Fruit fly (Drosophila melanogaster) whole organism, prepupa: ENCODE data around the gene Rbbp5.
A peak's percentile ranks its signal among the peaks of the same experiment; 100 is the strongest.

Experiments
- CG11294 ChIP-seq: fragments of 200-800 bp; sonication (Bioruptor generic); IDR thresholded peaks from 2 replicates; pipeline ENCODE4 v1.3.6; 2022; ENCODE audit warnings: missing biosample characterization, missing genetic modification characterization
- CG11902 ChIP-seq: fragments of 200-800 bp; sonication (Bioruptor generic); optimal IDR thresholded peaks from 3 replicates; lab custom pipeline; 2016; ENCODE audit warnings: missing biosample characterization, missing genetic modification characterization
- CG15336 ChIP-seq: fragments of 200-800 bp; sonication (Bioruptor generic); IDR thresholded peaks from 2 replicates; pipeline ENCODE4 v1.3.6; 2022; ENCODE audit warnings: missing biosample characterization, missing genetic modification characterization
- CG1621 ChIP-seq: fragments of 200-800 bp; sonication (Bioruptor generic); optimal IDR thresholded peaks from 3 replicates; lab custom pipeline; 2018; ENCODE audit warnings: missing biosample characterization, mild to moderate bottlenecking, missing genetic modification characterization
- CG3032 ChIP-seq: fragments of 200-800 bp; optimal IDR thresholded peaks from 2 replicates; lab custom pipeline; 2019; ENCODE audit warnings: missing biosample characterization, mild to moderate bottlenecking, missing genetic modification characterization, moderate library complexity
- CG31627 ChIP-seq: fragments of 200-800 bp; sonication (Bioruptor generic); optimal IDR thresholded peaks from 3 replicates; lab custom pipeline; 2016; ENCODE audit warnings: missing biosample characterization, missing genetic modification characterization
- CG32006 ChIP-seq: fragments of 200-800 bp; sonication (Bioruptor generic); optimal IDR thresholded peaks from 3 replicates; lab custom pipeline; 2017; ENCODE audit warnings: missing biosample characterization, mild to moderate bottlenecking, missing genetic modification characterization
- CG3919 ChIP-seq: fragments of 200-800 bp; sonication (Bioruptor generic); optimal IDR thresholded peaks from 3 replicates; lab custom pipeline; 2016; ENCODE audit warnings: missing biosample characterization, missing genetic modification characterization
- CG6163 ChIP-seq: fragments of 200-800 bp; sonication (Bioruptor generic); IDR thresholded peaks from 3 replicates; pipeline ENCODE4 v1.3.6; 2022; ENCODE audit warnings: missing biosample characterization, missing genetic modification characterization
- CG6276 ChIP-seq: fragments of 200-800 bp; sonication (Bioruptor generic); optimal IDR thresholded peaks from 2 replicates; lab custom pipeline; 2017; ENCODE audit warnings: missing biosample characterization, mild to moderate bottlenecking, missing genetic modification characterization
- CG6792 ChIP-seq: fragments of 200-800 bp; sonication (Bioruptor generic); optimal IDR thresholded peaks from 3 replicates; lab custom pipeline; 2016; ENCODE audit warnings: missing biosample characterization, missing genetic modification characterization
- CG6808 ChIP-seq: fragments of 200-800 bp; sonication (Bioruptor generic); optimal IDR thresholded peaks from 3 replicates; lab custom pipeline; 2017; ENCODE audit warnings: missing biosample characterization, missing genetic modification characterization, mild to moderate bottlenecking, moderate library complexity, missing genetic modification reagents
- CG6854 ChIP-seq: fragments of 200-800 bp; sonication (Bioruptor generic); optimal IDR thresholded peaks from 2 replicates; lab custom pipeline; 2017; ENCODE audit warnings: missing biosample characterization, mild to moderate bottlenecking, missing genetic modification characterization
- CG7368 ChIP-seq: fragments of 200-800 bp; sonication (Bioruptor generic); optimal IDR thresholded peaks from 3 replicates; lab custom pipeline; 2016; ENCODE audit warnings: missing biosample characterization, missing genetic modification characterization
- CG8632 ChIP-seq: fragments of 200-800 bp; sonication (Bioruptor generic); optimal IDR thresholded peaks from 3 replicates; lab custom pipeline; 2016; ENCODE audit warnings: missing biosample characterization, missing genetic modification characterization
- Eip75B ChIP-seq: fragments of 200-800 bp; sonication (Bioruptor generic); optimal IDR thresholded peaks from 3 replicates; lab custom pipeline; 2016; ENCODE audit warnings: missing biosample characterization, missing genetic modification characterization
- Eip78C ChIP-seq: fragments of 200-800 bp; sonication (Bioruptor generic); peaks from one replicate; lab custom pipeline; 2016; ENCODE audit warnings: missing biosample characterization, missing genetic modification characterization
- Ets21C ChIP-seq: fragments of 200-800 bp; sonication (Bioruptor generic); optimal IDR thresholded peaks from 3 replicates; lab custom pipeline; 2016; ENCODE audit warnings: missing biosample characterization, missing genetic modification characterization
- Gug ChIP-seq: fragments of 200-800 bp; sonication (Bioruptor generic); IDR thresholded peaks from 2 replicates; pipeline ENCODE4 v1.3.6; 2022; ENCODE audit warnings: missing biosample characterization, missing genetic modification characterization
- Hr38 ChIP-seq: sonication (Bioruptor generic); optimal IDR thresholded peaks from 2 replicates; lab custom pipeline; 2016; ENCODE audit warnings: missing biosample characterization, missing genetic modification characterization
- Hr39 ChIP-seq: fragments of 200-800 bp; sonication (Bioruptor generic); optimal IDR thresholded peaks from 2 replicates; lab custom pipeline; 2016; ENCODE audit warnings: missing biosample characterization, missing genetic modification characterization
- Hr4 ChIP-seq: fragments of 200-800 bp; sonication (Bioruptor generic); optimal IDR thresholded peaks from 3 replicates; lab custom pipeline; 2016; ENCODE audit warnings: missing biosample characterization, missing genetic modification characterization
- Met ChIP-seq: fragments of 200-800 bp; sonication (Bioruptor generic); optimal IDR thresholded peaks from 3 replicates; lab custom pipeline; 2016; ENCODE audit warnings: missing biosample characterization, missing genetic modification characterization
- OdsH ChIP-seq: fragments of 200-800 bp; sonication (Bioruptor generic); optimal IDR thresholded peaks from 3 replicates; lab custom pipeline; 2016; ENCODE audit warnings: missing biosample characterization, missing genetic modification characterization
- Sox102F ChIP-seq: fragments of 200-800 bp; sonication (Bioruptor generic); optimal IDR thresholded peaks from 2 replicates; lab custom pipeline; 2016; ENCODE audit warnings: missing biosample characterization, mild to moderate bottlenecking, missing genetic modification characterization
- Sox14 ChIP-seq: fragments of 200-800 bp; sonication (Bioruptor generic); optimal IDR thresholded peaks from 3 replicates; lab custom pipeline; 2016; ENCODE audit warnings: missing biosample characterization, missing genetic modification characterization
- Sox15 ChIP-seq: fragments of 200-800 bp; sonication (Bioruptor generic); optimal IDR thresholded peaks from 3 replicates; lab custom pipeline; 2016; ENCODE audit warnings: missing biosample characterization, missing genetic modification characterization
- achi ChIP-seq: fragments of 200-800 bp; sonication (Bioruptor generic); optimal IDR thresholded peaks from 3 replicates; lab custom pipeline; 2016; ENCODE audit warnings: missing biosample characterization, missing genetic modification characterization
- cyc ChIP-seq: fragments of 200-800 bp; sonication (Bioruptor generic); optimal IDR thresholded peaks from 3 replicates; lab custom pipeline; 2016; ENCODE audit warnings: missing biosample characterization, missing genetic modification characterization
- dac ChIP-seq: fragments of 200-800 bp; sonication (Bioruptor generic); optimal IDR thresholded peaks from 2 replicates; lab custom pipeline; 2017; ENCODE audit warnings: missing biosample characterization, mild to moderate bottlenecking, missing genetic modification characterization
- eg ChIP-seq: fragments of 200-800 bp; sonication (Bioruptor generic); IDR thresholded peaks from 3 replicates; pipeline ENCODE4 v1.3.6; 2022; ENCODE audit warnings: missing biosample characterization, missing genetic modification characterization
- esn ChIP-seq: fragments of 200-800 bp; sonication (Bioruptor generic); optimal IDR thresholded peaks from 2 replicates; lab custom pipeline; 2016; ENCODE audit warnings: missing biosample characterization, mild to moderate bottlenecking, missing genetic modification characterization, moderate library complexity
- fkh ChIP-seq: fragments of 200-800 bp; sonication (Bioruptor generic); optimal IDR thresholded peaks from 3 replicates; lab custom pipeline; 2017; ENCODE audit warnings: missing biosample characterization, mild to moderate bottlenecking, missing genetic modification characterization, moderate library complexity
- lz ChIP-seq: fragments of 200-800 bp; sonication (Bioruptor generic); optimal IDR thresholded peaks from 3 replicates; lab custom pipeline; 2016; ENCODE audit warnings: missing biosample characterization, missing genetic modification characterization
- net ChIP-seq: fragments of 200-800 bp; sonication (Bioruptor generic); optimal IDR thresholded peaks from 3 replicates; lab custom pipeline; 2016; ENCODE audit warnings: missing biosample characterization, missing genetic modification characterization
- salr ChIP-seq, 2 experiments: fragments of 200-800 bp; sonication (Bioruptor generic); optimal IDR thresholded peaks; 3 replicates each; lab custom pipeline; 2016 to 2018; ENCODE audit warnings: missing biosample characterization in 2 of 2, missing genetic modification characterization in 2 of 2, mild to moderate bottlenecking in 1 of 2
- ss ChIP-seq, 2 experiments: fragments of 200-800 bp; sonication (Bioruptor generic); optimal IDR thresholded peaks; 2 replicates in 1 of 2; 3 replicates in 1 of 2; lab custom pipeline; 2017 to 2018; ENCODE audit warnings: mild to moderate bottlenecking in 2 of 2, missing biosample characterization in 2 of 2, missing genetic modification characterization in 2 of 2, moderate library complexity in 1 of 2
- topi ChIP-seq: fragments of 200-800 bp; sonication (Bioruptor generic); optimal IDR thresholded peaks from 3 replicates; lab custom pipeline; 2016; ENCODE audit warnings: missing biosample characterization, missing genetic modification characterization
- vri ChIP-seq: fragments of 200-800 bp; sonication (Bioruptor generic); optimal IDR thresholded peaks from 3 replicates; lab custom pipeline; 2016; ENCODE audit warnings: missing biosample characterization, mild to moderate bottlenecking, missing genetic modification characterization

Rbbp5 gene

DNA sequence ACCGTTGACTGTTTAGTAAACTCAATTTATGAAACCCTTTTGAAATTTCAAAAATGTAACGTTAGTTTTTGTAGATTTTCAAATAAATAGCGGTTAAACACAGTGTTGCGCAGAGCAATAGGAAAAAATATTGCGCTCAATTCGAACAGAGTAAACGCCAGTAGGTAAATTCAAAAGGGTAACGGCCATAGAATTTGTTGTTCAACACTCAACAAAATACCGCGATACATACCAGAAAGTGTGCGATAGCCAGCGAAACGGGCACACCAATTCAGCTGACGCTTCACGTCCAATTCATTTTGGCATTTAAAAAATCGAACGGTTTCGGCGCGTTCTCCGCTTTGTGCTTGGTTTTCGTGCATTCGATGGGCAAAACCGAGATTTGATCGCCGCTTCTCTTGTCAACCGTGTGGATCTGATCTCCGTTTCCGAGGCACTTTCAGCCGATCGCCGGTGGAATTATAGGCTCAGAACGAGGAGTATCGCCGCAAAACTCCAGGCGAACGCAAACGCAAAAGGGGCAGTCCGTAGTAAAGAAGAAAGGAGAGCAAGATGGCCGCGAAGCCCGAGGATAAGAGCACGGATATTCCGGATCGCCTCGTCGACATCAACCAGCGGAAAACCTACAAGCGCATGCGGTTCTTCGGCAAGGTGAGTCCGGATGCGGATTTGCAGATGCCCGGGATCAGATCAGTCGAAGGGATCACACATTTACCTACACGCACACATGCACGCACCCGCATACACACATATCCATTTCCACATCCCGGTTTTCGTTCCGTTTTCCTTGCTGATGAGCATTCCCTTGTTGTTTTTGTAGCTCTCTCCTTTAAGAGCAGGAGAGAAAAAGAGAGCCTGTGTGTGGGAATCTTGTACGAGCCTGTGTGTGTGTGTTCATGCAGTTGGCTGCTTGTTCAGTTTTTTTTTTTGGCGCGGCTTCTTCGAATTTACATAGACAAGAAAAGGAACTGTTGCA is 37.7 kb downstream of the Rbbp5 start:
- TF ChIP-seq CG1621 = peak; percentile 80
- TF ChIP-seq CG6276 = no peak
- TF ChIP-seq Eip78C (GFP tag; lab: Kevin White, UChicago) = peak; percentile 61
- TF ChIP-seq OdsH (GFP tag; lab: Kevin White, UChicago) = no peak
- TF ChIP-seq Ets21C (GFP tag; lab: Kevin White, UChicago) = no peak
- peak; percentile 23 for TF ChIP-seq topi (GFP tag; lab: Kevin White, UChicago)
- TF ChIP-seq achi = peak; percentile 63
- peak; percentile 36 for TF ChIP-seq cyc (GFP tag; lab: Kevin White, UChicago)
- peak; percentile 27 for TF ChIP-seq CG31627 (GFP tag; lab: Kevin White, UChicago)
- no peak for TF ChIP-seq Sox102F (GFP tag; lab: Kevin White, UChicago)
- no peak for TF ChIP-seq Hr38 (GFP tag; lab: Kevin White, UChicago)
- TF ChIP-seq dac (GFP tag; lab: Kevin White, UChicago) = no peak
- TF ChIP-seq Sox14 (GFP tag; lab: Kevin White, UChicago) = peak; percentile 47
- peak; percentile 11 for TF ChIP-seq CG3032 (tag; lab: Kevin White, UChicago)
- TF ChIP-seq esn = peak; percentile 33
- no peak for TF ChIP-seq ss (GFP tag; optimal IDR thresholded peaks at IDR 0.05; lab: Kevin White, UChicago)
- TF ChIP-seq lz (GFP tag; lab: Kevin White, UChicago) = peak; percentile 19

DNA sequence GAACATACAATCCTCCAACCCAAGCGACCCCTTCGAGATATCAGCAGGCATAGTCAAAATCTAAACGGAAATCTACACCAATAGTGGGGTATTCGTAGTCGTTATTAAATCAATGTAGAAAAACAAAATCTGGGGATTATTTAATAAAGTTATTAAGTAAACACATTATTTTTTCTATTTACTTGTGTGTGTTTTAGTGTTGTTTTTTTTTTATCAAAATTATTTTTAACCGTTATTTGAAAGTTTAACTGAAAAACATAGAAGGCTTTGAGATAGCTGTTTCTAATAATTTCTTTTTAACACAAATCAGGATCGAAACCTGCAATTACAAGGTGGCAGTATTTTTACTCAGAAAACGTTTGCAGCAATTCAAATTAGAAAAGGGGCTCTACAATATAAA is 38.4 kb downstream of the Rbbp5 start, which contains the start of gene polo:
TSS of gene polo (plus strand) at position 301 of the 400 bp plus-strand sequence.
- TF ChIP-seq CG6854 = no peak
- no peak for TF ChIP-seq Sox15 (GFP tag; lab: Kevin White, UChicago)
- TF ChIP-seq CG8632 (GFP tag; lab: Kevin White, UChicago) = no peak
- no peak for TF ChIP-seq Sox14 (GFP tag; lab: Kevin White, UChicago)
- no peak for TF ChIP-seq CG6808 (GFP tag; lab: Kevin White, UChicago)
- TF ChIP-seq salr (GFP tag; optimal IDR thresholded peaks at IDR 0.05; lab: Kevin White, UChicago) = no peak
- no peak for TF ChIP-seq Ets21C (GFP tag; lab: Kevin White, UChicago)
- TF ChIP-seq, all 60 proteins: peak for 0

dm6 chr3L:20306142-20306541 is 41.6 kb downstream of the Rbbp5 start, which contains the start of gene CG32225:
TSS of gene CG32225 (minus strand) at chr3L:20306283.
- TF ChIP-seq CG31627 (GFP tag; lab: Kevin White, UChicago) (no peak), Sox102F (GFP tag; lab: Kevin White, UChicago) (no peak), achi (no peak), eg (no peak; the same call in 2 of the 3 replicates), Sox15 (GFP tag; lab: Kevin White, UChicago) (no peak), Sox14 (GFP tag; lab: Kevin White, UChicago) (no peak), CG15336 (GFP tag; lab: Robert Waterston, UW) (no peak), CG6792 (GFP tag; lab: Kevin White, UChicago) (no peak), OdsH (GFP tag; lab: Kevin White, UChicago) (no peak), Hr4 (GFP tag; lab: Kevin White, UChicago) (peak; percentile 6), CG7368 (GFP tag; lab: Kevin White, UChicago) (peak; percentile 31), Eip78C (GFP tag; lab: Kevin White, UChicago) (peak; percentile 47), esn (no peak), CG6854 (no peak), CG3919 (no peak), topi (GFP tag; lab: Kevin White, UChicago) (no peak)

DNA sequence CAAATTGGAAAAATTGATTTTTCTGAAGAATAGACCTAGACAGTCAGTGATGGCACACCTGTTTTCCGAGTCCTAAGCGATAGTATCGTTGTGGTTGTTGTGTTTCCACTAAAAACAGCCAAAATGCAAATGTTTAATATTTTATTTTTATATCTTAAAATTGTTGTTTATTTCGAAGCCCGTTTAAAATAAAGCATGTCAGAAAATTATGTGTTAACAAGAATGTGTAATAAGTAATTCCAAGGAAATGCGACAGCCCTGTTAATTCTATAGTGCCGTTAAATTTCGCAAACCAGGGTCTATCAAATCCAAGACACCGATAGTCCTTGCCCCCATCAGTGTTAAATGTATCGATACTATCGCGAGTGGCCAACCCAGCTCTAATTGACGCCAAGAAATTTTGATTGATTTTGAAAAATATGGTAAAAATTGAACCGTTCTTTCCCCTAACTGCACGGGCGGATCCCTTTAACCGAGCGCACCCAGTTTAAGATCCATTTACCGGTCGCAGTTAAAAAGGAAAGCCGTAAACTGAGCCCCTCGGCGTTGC is 45.6 kb downstream of the Rbbp5 start, which contains the start of gene Pex23:
TSS of gene Pex23 (minus strand) at position 61 of the 550 bp plus-strand sequence.
- TF ChIP-seq CG11294 = peak; percentile 58; the same call in 1 of the 2 replicates
- 0 out of 2 replicates have a peak, but pooled peaks have one; percentile 46 for TF ChIP-seq CG15336 (GFP tag; lab: Robert Waterston, UW)
- TF ChIP-seq Hr4 (GFP tag; lab: Kevin White, UChicago) = no peak
- TF ChIP-seq CG3919 = peak; percentile 72
- peak; percentile 82 for TF ChIP-seq cyc (GFP tag; lab: Kevin White, UChicago)
- no peak for TF ChIP-seq CG1621
- peak; percentile 74 for TF ChIP-seq Ets21C (GFP tag; lab: Kevin White, UChicago)
- peak; percentile 76 for TF ChIP-seq Sox15 (GFP tag; lab: Kevin White, UChicago)
- TF ChIP-seq Eip75B (GFP tag; lab: Kevin White, UChicago) = no peak
- TF ChIP-seq Gug = peak; percentile 70; the same call in 1 of the 2 replicates
- peak; percentile 76 for TF ChIP-seq CG6163 (GFP tag; lab: Robert Waterston, UW)
- no peak for TF ChIP-seq dac (GFP tag; lab: Kevin White, UChicago)
- no peak for TF ChIP-seq Sox14 (GFP tag; lab: Kevin White, UChicago)
- no peak for TF ChIP-seq Met
- no peak for TF ChIP-seq CG6276
- TF ChIP-seq CG7368 (GFP tag; lab: Kevin White, UChicago) = peak; percentile 36
- peak; percentile 69 for TF ChIP-seq CG11902 (GFP tag; lab: Kevin White, UChicago)
- no peak for TF ChIP-seq CG6854
- peak; percentile 81 for TF ChIP-seq Hr39 (GFP tag; lab: Kevin White, UChicago)
- TF ChIP-seq CG6808 (GFP tag; lab: Kevin White, UChicago) = no peak
- TF ChIP-seq net (GFP tag; lab: Kevin White, UChicago) = no peak
- no peak for TF ChIP-seq Eip78C (GFP tag; lab: Kevin White, UChicago)
- TF ChIP-seq fkh (GFP tag; lab: Kevin White, UChicago) = no peak
- no peak for TF ChIP-seq CG32006
- no peak for TF ChIP-seq vri
- no peak for TF ChIP-seq OdsH (GFP tag; lab: Kevin White, UChicago)
